Worm (Caenorhabditis elegans) whole organism, L4/young adult: ENCODE data around the gene C37C3.17.
A peak's percentile ranks its signal among the peaks of the same experiment; 100 is the strongest.

Experiments used
- W03F9.2 ChIP-seq: fragments of 150-350 bp; optimal IDR thresholded peaks from 2 replicates; lab custom pipeline; 2014; ENCODE audit warnings: missing biosample characterization, missing genetic modification characterization
- dao-5 ChIP-seq: sonication (generic microtip); optimal IDR thresholded peaks from 2 replicates; lab custom pipeline; 2016; ENCODE audit warnings: missing genotype, missing genetic modification characterization, moderate library complexity, missing compliant biosample characterization
- him-1 ChIP-seq: sonication (generic microtip); optimal IDR thresholded peaks from 2 replicates; lab custom pipeline; 2016; ENCODE audit warnings: missing genotype, missing genetic modification reagents, missing genetic modification characterization, missing compliant biosample characterization

The C37C3.17 gene

ce11 chrV:7861792-7862191, at the start of gene C37C3.17:
C37C3.17 (minus strand) TSS chrV:7861892.
- TF ChIP-seq W03F9.2 (tag; lab: Kevin White, UChicago) (no peak), dao-5 (tag; lab: Kevin White, UChicago) (no peak), him-1 (no peak)

ce11 chrV:7908431-7908830, 46.7 kb upstream of the C37C3.17 start:
- TF ChIP-seq him-1: no peak
- TF ChIP-seq dao-5 (tag; lab: Kevin White, UChicago): no peak
- TF ChIP-seq W03F9.2 (tag; lab: Kevin White, UChicago): no peak

ce11 chrV:7904389-7904788, 42.7 kb upstream of the C37C3.17 start:
- TF ChIP-seq dao-5 (tag; lab: Kevin White, UChicago) (no peak), him-1 (no peak), W03F9.2 (tag; lab: Kevin White, UChicago) (no peak)

- TF ChIP-seq him-1 (no peak), W03F9.2 (tag; lab: Kevin White, UChicago) (no peak), dao-5 (tag; lab: Kevin White, UChicago) (no peak)
Observed at ce11 chrV:7901222-7901621, 39.5 kb upstream of the C37C3.17 start.

- TF ChIP-seq dao-5 (tag; lab: Kevin White, UChicago): no peak
- TF ChIP-seq him-1: no peak
- TF ChIP-seq W03F9.2 (tag; lab: Kevin White, UChicago): no peak
Observed at ce11 chrV:7899761-7900160, 38.1 kb upstream of the C37C3.17 start, which contains the start of gene F40A3.7. F40A3.7 (minus strand) TSS chrV:7899861.

- TF ChIP-seq him-1 (no peak), dao-5 (tag; lab: Kevin White, UChicago) (no peak), W03F9.2 (tag; lab: Kevin White, UChicago) (no peak)
Observed at ce11 chrV:7893812-7894381, 32.2 kb upstream of the C37C3.17 start, which contains the start of gene F40A3.6. F40A3.6 (minus strand) TSS chrV:7893862.

ce11 chrV:7891230-7891629, 29.5 kb upstream of the C37C3.17 start, which contains the start of gene F40A3.1:
F40A3.1 (plus strand) TSS chrV:7891530.
- TF ChIP-seq W03F9.2 (tag; lab: Kevin White, UChicago): no peak
- TF ChIP-seq him-1: no peak
- no peak for TF ChIP-seq dao-5 (tag; lab: Kevin White, UChicago)

- TF ChIP-seq him-1: no peak
- no peak for TF ChIP-seq dao-5 (tag; lab: Kevin White, UChicago)
- TF ChIP-seq W03F9.2 (tag; lab: Kevin White, UChicago): no peak
Observed at ce11 chrV:7888036-7888435, 26.3 kb upstream of the C37C3.17 start.

- TF ChIP-seq him-1 (no peak), dao-5 (tag; lab: Kevin White, UChicago) (no peak), W03F9.2 (tag; lab: Kevin White, UChicago) (no peak)
Observed at ce11 chrV:7884441-7884840, 22.7 kb upstream of the C37C3.17 start.

ce11 chrV:7878411-7878964, 16.8 kb upstream of the C37C3.17 start, which contains the start of gene F40A3.2:
F40A3.2 (plus strand) TSS chrV:7878914.
- no peak for TF ChIP-seq him-1
- no peak for TF ChIP-seq dao-5 (tag; lab: Kevin White, UChicago)
- no peak for TF ChIP-seq W03F9.2 (tag; lab: Kevin White, UChicago)

- TF ChIP-seq dao-5 (tag; lab: Kevin White, UChicago) (no peak), W03F9.2 (tag; lab: Kevin White, UChicago) (peak; percentile 38)
Observed at ce11 chrV:7876881-7877475, 15.3 kb upstream of the C37C3.17 start, which contains the start of gene F40A3.3. F40A3.3 (plus strand) TSS chrV:7877444.

- TF ChIP-seq dao-5 (tag; lab: Kevin White, UChicago) (no peak), him-1 (no peak)
Observed at ce11 chrV:7875456-7875855, 13.8 kb upstream of the C37C3.17 start, which contains the start of gene F40A3.4. F40A3.4 (plus strand) TSS chrV:7875756.

ce11 chrV:7872945-7873344, 11.3 kb upstream of the C37C3.17 start:
- TF ChIP-seq W03F9.2 (tag; lab: Kevin White, UChicago) (no peak), him-1 (no peak), dao-5 (tag; lab: Kevin White, UChicago) (no peak)

- TF ChIP-seq dao-5 (tag; lab: Kevin White, UChicago): no peak
- no peak for TF ChIP-seq W03F9.2 (tag; lab: Kevin White, UChicago)
- no peak for TF ChIP-seq him-1
Observed at ce11 chrV:7870707-7871106, 9.0 kb upstream of the C37C3.17 start, which contains the start of gene nipi-4. nipi-4 (minus strand) TSS chrV:7870807.
